Worm (Caenorhabditis elegans) whole organism, early embryonic: Measurements from ENCODE around the gene dhhc-6.
A peak's percentile ranks its signal among the peaks of the same experiment; 100 is the strongest.

Experiments used
- flt-1 ChIP-seq: fragments of 200-800 bp; sonication (Bioruptor generic); IDR thresholded peaks from 2 replicates; pipeline ENCODE4 v1.3.6; 2022; ENCODE audit warnings: missing genetic modification characterization, missing compliant biosample characterization

The dhhc-6 gene

ce11 chrIV:12170396-12170795 is 45.6 kb downstream of the dhhc-6 start:
- peak; percentile 56; the same call in 1 of the 2 replicates for TF ChIP-seq flt-1 (GFP tag; lab: Robert Waterston, UW)
